Worm (Caenorhabditis elegans): Measurements from ENCODE around the gene T09A5.14.

ce11 chrII:7836613-7837226, 4.6 kb downstream of the T09A5.14 start:
- no peak for TF ChIP-seq ham-2 (GFP tag; optimal IDR thresholded peaks at IDR 0.05)
- no peak for TF ChIP-seq ceh-39 (tag; optimal IDR thresholded peaks at IDR 0.05)
- TF ChIP-seq lsy-2 (tag; optimal IDR thresholded peaks at IDR 0.05): no peak
